Worm (Caenorhabditis elegans): ENCODE measurements around the gene C35D6.3.

C35D6.3 gene

DNA sequence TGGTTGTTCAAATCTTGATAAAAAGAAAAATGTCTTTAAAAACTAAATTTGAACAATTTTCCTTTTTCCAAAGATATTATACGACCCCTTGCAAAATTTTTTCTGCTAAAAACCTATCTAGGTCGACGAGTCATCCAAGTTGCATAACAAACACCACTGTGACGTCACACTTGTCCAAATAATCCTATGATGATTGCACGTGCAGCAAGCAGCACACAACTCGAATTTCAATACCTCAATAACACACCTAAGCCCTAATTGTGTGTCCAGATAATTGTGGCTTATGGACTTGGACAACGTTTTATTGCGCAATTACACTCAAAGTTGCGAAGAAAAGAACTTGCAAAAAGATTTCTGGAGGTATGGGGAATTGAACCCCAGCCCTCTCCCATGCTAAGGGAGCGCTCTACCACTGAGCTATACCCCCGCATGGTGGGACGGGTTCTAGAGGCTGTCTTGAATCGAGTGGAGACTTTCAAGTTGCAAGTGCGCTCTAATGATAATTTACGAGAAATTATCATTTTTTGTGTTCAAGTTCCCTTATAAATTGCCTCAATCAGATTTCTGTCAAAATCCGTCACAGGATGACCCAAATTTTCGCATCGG is 42.3 kb downstream of the C35D6.3 start (continued):
- TF ChIP-seq unc-62 (GFP tag; optimal IDR thresholded peaks at IDR 0.05 in 1 of 2) (no peak), unc-62 (tag; optimal IDR thresholded peaks at IDR 0.05) (no peak), sdz-12 (GFP tag; optimal IDR thresholded peaks at IDR 0.05) (no peak), nhr-28 (tag; optimal IDR thresholded peaks at IDR 0.05) (peak; percentile 38), hmg-1.1 (GFP tag; IDR thresholded peaks at IDR 0.05) (peak; percentile 83), F26F4.8 (GFP tag; conservative IDR thresholded peaks at IDR 0.05) (peak; percentile 78; the same call in 1 of the 2 replicates), T20F7.1 (GFP tag; optimal IDR thresholded peaks at IDR 0.05) (peak; percentile 35), F37D6.2 (tag; optimal IDR thresholded peaks at IDR 0.05) (peak; percentile 45), ceh-44 (GFP tag; IDR thresholded peaks at IDR 0.05) (peak; percentile 67), aha-1 (tag) (no peak), zag-1 (tag; optimal IDR thresholded peaks at IDR 0.05) (no peak), Y48G9A.11 (GFP tag; IDR thresholded peaks at IDR 0.05) (peak; percentile 48; the same call in 1 of the 2 replicates), saeg-2 (GFP tag; IDR thresholded peaks at IDR 0.05) (0 out of 2 replicates have a peak, but pooled peaks have one; percentile 33), arid-1 (GFP tag; conservative IDR thresholded peaks at IDR 0.05) (peak; percentile 86), spr-3 (GFP tag; optimal IDR thresholded peaks at IDR 0.05) (peak; percentile 66), zfp-2 (tag; optimal IDR thresholded peaks at IDR 0.05) (peak; percentile 55), hlh-11 (tag; optimal IDR thresholded peaks at IDR 0.05) (no peak), mdt-29 (GFP tag; IDR thresholded peaks at IDR 0.05) (peak; percentile 80), set-16 (GFP tag; IDR thresholded peaks at IDR 0.05) (peak; percentile 23; the same call in 1 of the 2 replicates), Y75B8A.6 (GFP tag; IDR thresholded peaks at IDR 0.05) (no peak), daf-8 (GFP tag; IDR thresholded peaks at IDR 0.05) (no peak), hlh-30 (tag; optimal IDR thresholded peaks at IDR 0.05; ENCODE audit: insufficient read depth) (peak; percentile 65), egl-43 (GFP tag; IDR thresholded peaks at IDR 0.05) (peak; percentile 93), ama-1 (optimal IDR thresholded peaks at IDR 0.05) (no peak), madf-5 (GFP tag; IDR thresholded peaks at IDR 0.05) (0 out of 4 replicates have a peak, but pooled peaks of 1 of the 2 experiments have one; percentile 50), spr-1 (tag; optimal IDR thresholded peaks at IDR 0.05) (peak; percentile 64), daf-16 (GFP tag; optimal IDR thresholded peaks at IDR 0.05) (peak; percentile 50 to 55), daf-16 (tag; optimal IDR thresholded peaks at IDR 0.05) (peak; percentile 79), dpl-1 (GFP tag; optimal IDR thresholded peaks at IDR 0.05) (peak; percentile 42), nhr-6 (tag; optimal IDR thresholded peaks at IDR 0.05) (peak; percentile 2), nhr-11 (tag; optimal IDR thresholded peaks at IDR 0.05) (no peak), vab-7 (GFP tag; IDR thresholded peaks at IDR 0.05) (peak; percentile 62), dmd-8 (GFP tag; IDR thresholded peaks at IDR 0.05) (peak; percentile 93), nhr-111 (GFP tag; optimal IDR thresholded peaks at IDR 0.05) (peak; percentile 26), R02D3.7 (tag; optimal IDR thresholded peaks at IDR 0.05) (no peak), nhr-102 (tag; optimal IDR thresholded peaks at IDR 0.05) (peak; percentile 76), D1046.2 (GFP tag; IDR thresholded peaks at IDR 0.05) (peak; percentile 83; the same call in 1 of the 2 replicates), dve-1 (tag; optimal IDR thresholded peaks at IDR 0.05; ENCODE audit: insufficient read depth) (peak; percentile 73), F44E2.7 (GFP tag; IDR thresholded peaks at IDR 0.05) (no peak), unc-39 (tag; optimal IDR thresholded peaks at IDR 0.05) (no peak), snpc-1.2 (GFP tag; IDR thresholded peaks at IDR 0.05) (peak; percentile 99), T26A8.4 (GFP tag; IDR thresholded peaks at IDR 0.05) (peak; percentile 89), zip-2 (tag; optimal IDR thresholded peaks at IDR 0.05) (peak; percentile 25), aly-2 (tag; optimal IDR thresholded peaks at IDR 0.05) (no peak), rbr-2 (tag; optimal IDR thresholded peaks at IDR 0.05) (peak; percentile 75), nhr-41 (GFP tag; IDR thresholded peaks at IDR 0.05) (0 out of 2 replicates have a peak, but pooled peaks have one; percentile 49), ztf-7 (tag; optimal IDR thresholded peaks at IDR 0.05) (peak; percentile 37), snpc-4 (tag; optimal IDR thresholded peaks at IDR 0.05) (peak; percentile 61), cey-2 (tag; optimal IDR thresholded peaks at IDR 0.05; ENCODE audit: borderline replicate concordance, insufficient read depth) (no peak), mdl-1 (tag; optimal IDR thresholded peaks at IDR 0.05) (peak in 1 of 2 experiments; percentile 18), ceh-82 (tag; optimal IDR thresholded peaks at IDR 0.05) (no peak)

Measured in whole organism, L4 larva.